Worm (Caenorhabditis elegans) whole organism, early embryonic: ENCODE results near the gene T11G6.2.

Source experiments
- B0310.2 ChIP-seq: sonication (generic microtip); optimal IDR thresholded peaks from 2 replicates; lab custom pipeline; 2016; ENCODE audit warnings: mild to moderate bottlenecking, missing genetic modification characterization, missing compliant biosample characterization
- F13C5.2 ChIP-seq: sonication (generic microtip); optimal IDR thresholded peaks from 2 replicates; lab custom pipeline; 2017; ENCODE audit warnings: mild to moderate bottlenecking, missing genetic modification characterization, inconsistent platforms, missing compliant biosample characterization
- aly-1 ChIP-seq: sonication (generic microtip); optimal IDR thresholded peaks from 2 replicates; lab custom pipeline; 2016; ENCODE audit warnings: missing genetic modification characterization, missing compliant biosample characterization
- ama-1 ChIP-seq: fragments of 150-350 bp; optimal IDR thresholded peaks from 2 replicates; lab custom pipeline; 2014
- ceh-13 ChIP-seq: fragments of 200-800 bp; sonication (Bioruptor generic); optimal IDR thresholded peaks from 2 replicates; lab custom pipeline; 2018; ENCODE audit warnings: mild to moderate bottlenecking, missing genetic modification characterization, missing compliant biosample characterization
- ceh-36 ChIP-seq: sonication (generic microtip); optimal IDR thresholded peaks from 2 replicates; lab custom pipeline; 2016; ENCODE audit warnings: missing genetic modification characterization, inconsistent platforms, missing compliant biosample characterization
- ets-7 ChIP-seq: sonication (generic microtip); optimal IDR thresholded peaks from 2 replicates; lab custom pipeline; 2016; ENCODE audit warnings: missing genotype, missing genetic modification characterization, missing compliant biosample characterization
- flt-1 ChIP-seq: fragments of 200-800 bp; sonication (Bioruptor generic); IDR thresholded peaks from 2 replicates; pipeline ENCODE4 v1.3.6; 2022; ENCODE audit warnings: missing genetic modification characterization, missing compliant biosample characterization
- hmbx-1 ChIP-seq: sonication (generic microtip); optimal IDR thresholded peaks from 2 replicates; lab custom pipeline; 2016; ENCODE audit warnings: mild to moderate bottlenecking, missing genetic modification characterization, missing compliant biosample characterization
- hmg-4 ChIP-seq: fragments of 200-800 bp; sonication (Bioruptor generic); optimal IDR thresholded peaks from 2 replicates; lab custom pipeline; 2018; ENCODE audit warnings: mild to moderate bottlenecking, missing genetic modification characterization, missing compliant biosample characterization
- hnd-1 ChIP-seq: sonication (generic microtip); optimal IDR thresholded peaks from 2 replicates; lab custom pipeline; 2016; ENCODE audit warnings: missing genetic modification characterization, missing compliant biosample characterization
- pes-1 ChIP-seq: fragments of 200-800 bp; sonication (Bioruptor generic); IDR thresholded peaks from 2 replicates; pipeline ENCODE4 v1.3.6; 2022; ENCODE audit warnings: missing genetic modification reagents, missing genetic modification characterization, missing compliant biosample characterization
- scrt-1 ChIP-seq: fragments of 200-800 bp; sonication (Bioruptor generic); IDR thresholded peaks from 2 replicates; pipeline ENCODE4 v1.3.6; 2022; ENCODE audit warnings: missing genetic modification characterization, missing compliant biosample characterization
- sea-1 ChIP-seq: fragments of 200-800 bp; sonication (Bioruptor generic); conservative IDR thresholded peaks from 2 replicates; pipeline ENCODE4 v1.3.6; 2022; ENCODE audit warnings: missing genetic modification characterization, missing compliant biosample characterization
- tbx-11 ChIP-seq: fragments of 200-800 bp; sonication (Bioruptor generic); IDR thresholded peaks from 2 replicates; pipeline ENCODE4 v1.3.6; 2022; ENCODE audit warnings: missing genetic modification characterization, missing compliant biosample characterization
- tbx-37 ChIP-seq: fragments of 200-800 bp; sonication (Bioruptor generic); conservative IDR thresholded peaks from 2 replicates; pipeline ENCODE4 v1.3.6; 2022; ENCODE audit warnings: missing genetic modification reagents, missing genetic modification characterization, missing compliant biosample characterization
- tra-4 ChIP-seq: sonication (generic microtip); optimal IDR thresholded peaks from 2 replicates; lab custom pipeline; 2017; ENCODE audit warnings: missing genetic modification characterization, missing compliant biosample characterization

Gene T11G6.2

DNA sequence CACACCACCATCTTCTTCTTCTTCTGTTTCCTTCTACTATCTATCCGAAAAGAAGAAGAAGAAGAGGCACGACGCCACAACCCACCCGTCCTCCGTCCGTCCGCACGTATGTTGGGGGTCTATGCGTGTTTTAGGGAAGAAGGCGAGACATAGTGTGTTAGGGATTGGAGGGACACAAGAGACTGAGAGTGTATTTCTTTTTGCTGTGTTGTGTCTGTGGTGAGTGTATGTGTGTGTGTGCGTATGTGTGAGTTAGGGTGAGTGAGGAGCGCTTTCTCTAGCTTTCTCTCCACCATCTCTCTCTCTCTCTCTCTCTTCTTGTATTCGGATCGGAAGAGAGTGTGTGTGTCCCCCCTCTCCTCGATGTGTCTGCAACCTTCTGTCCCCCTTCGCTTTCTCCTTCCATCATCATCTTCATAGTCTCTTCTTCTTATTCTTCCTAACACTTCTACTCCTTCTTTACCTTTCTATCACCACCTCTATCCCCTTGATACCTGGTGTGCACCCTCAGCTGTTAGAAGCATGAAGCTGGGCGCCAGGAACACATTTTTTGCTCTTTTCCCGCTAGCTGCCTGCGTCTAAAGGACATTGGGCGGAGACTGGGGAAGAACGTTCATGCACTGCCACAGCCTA, 36.5 kb downstream of the T11G6.2 start:
- no peak for TF ChIP-seq aly-1
- 0 out of 2 replicates have a peak, but pooled peaks have one; percentile 46 for TF ChIP-seq scrt-1 (GFP tag; lab: Robert Waterston, UW)
- TF ChIP-seq pes-1 (GFP tag; lab: Robert Waterston, UW): no peak
- peak; percentile 2; the same call in 1 of the 2 replicates for TF ChIP-seq flt-1
- TF ChIP-seq ets-7 (tag; lab: Kevin White, UChicago): peak; percentile 46
- TF ChIP-seq F13C5.2 (tag; lab: Kevin White, UChicago): peak; percentile 82
- no peak for TF ChIP-seq tra-4 (tag; lab: Kevin White, UChicago)
- peak; percentile 95 for TF ChIP-seq hmg-4
- TF ChIP-seq ceh-13 (GFP tag; lab: Kevin White, UChicago): no peak
- TF ChIP-seq ama-1 (lab: Kevin White, UChicago): peak; percentile 43
- 0 out of 2 replicates have a peak, but pooled peaks have one; percentile 12 for TF ChIP-seq tbx-37 (GFP tag; lab: Robert Waterston, UW)
- TF ChIP-seq sea-1 (GFP tag; lab: Robert Waterston, UW): peak; percentile 49; the same call in 1 of the 2 replicates
- TF ChIP-seq hnd-1 (tag; lab: Kevin White, UChicago): no peak
- no peak; the same call in 1 of the 2 replicates for TF ChIP-seq tbx-11 (GFP tag; lab: Robert Waterston, UW)

DNA sequence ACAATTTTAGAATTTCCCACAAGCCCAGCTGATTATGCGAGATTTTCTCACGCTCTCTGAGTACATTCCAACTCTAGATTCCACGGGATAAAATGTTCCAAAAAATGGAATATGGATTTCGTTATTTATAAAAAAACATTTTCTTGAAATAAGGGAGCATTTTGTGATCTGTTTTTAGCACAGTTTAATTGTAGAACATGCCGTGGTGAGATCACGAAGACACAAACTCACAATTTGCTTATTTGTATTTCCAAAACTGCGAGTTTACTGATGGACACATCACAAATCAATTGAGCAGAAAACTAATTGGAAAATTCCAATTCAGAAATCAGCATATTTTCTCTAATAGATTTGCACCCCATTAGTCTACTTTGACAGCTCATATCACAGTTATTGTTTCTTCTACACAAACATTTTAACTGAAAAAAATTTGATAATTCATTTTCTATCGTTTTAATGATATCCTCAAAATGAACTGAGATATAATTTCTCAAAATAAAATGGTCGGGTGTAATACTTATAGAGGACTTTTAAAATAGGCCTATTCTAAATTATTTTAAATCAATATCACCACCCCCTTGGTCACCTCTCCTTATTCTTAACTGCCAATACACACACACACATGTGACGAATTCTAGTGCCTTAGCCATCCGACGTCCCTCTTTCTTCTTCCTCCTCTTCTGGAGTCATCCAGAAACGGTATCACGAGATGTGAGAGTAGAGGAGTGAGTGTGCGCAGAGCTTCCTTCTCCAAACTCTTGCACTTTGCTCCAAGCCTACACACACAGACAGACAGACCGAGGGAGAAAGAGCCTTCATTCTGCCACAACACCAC, 37.2 kb downstream of the T11G6.2 start:
- TF ChIP-seq ceh-13 (GFP tag; lab: Kevin White, UChicago): no peak
- peak; percentile 46 for TF ChIP-seq aly-1

DNA sequence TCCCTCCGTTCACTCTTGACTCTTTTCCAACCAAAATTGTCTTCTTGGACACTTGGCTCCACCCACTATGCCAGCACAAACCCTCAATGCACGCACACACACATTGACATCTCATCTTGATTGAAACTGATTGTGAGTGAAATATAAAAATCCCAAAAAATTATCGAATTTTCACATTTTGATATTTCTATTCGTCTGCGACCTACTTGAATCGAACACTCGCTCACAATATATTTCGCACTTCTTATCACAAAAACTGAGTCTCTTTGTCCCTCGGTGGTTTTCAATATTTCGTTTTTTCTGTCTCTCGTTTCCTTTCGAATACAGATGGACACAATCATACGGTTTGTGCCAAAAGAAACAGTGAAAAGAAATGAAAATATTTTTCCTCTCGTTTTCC, 38.2 kb downstream of the T11G6.2 start:
- TF ChIP-seq ama-1 (lab: Kevin White, UChicago) (no peak), tra-4 (tag; lab: Kevin White, UChicago) (no peak), ets-7 (tag; lab: Kevin White, UChicago) (no peak), flt-1 (no peak), hmg-4 (no peak)

DNA sequence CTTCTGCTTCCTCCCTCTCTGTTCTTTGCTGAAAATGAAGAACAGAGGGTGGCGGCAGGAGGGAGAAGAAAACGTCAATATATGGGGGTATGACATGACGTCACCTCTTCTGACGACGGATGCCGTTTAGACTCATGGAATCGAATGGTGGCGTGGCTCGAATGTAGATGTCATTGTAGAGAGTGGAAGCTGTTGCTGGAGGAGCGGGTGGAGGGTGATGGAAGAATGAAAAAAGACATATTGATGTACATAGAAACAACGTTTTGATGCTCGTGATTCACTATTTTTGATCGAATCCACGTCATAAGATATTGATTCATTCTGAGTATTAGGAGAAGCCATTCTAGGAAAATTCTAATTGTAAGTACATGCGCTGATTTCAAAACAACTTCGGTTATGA, 39.2 kb downstream of the T11G6.2 start:
- no peak for TF ChIP-seq F13C5.2 (tag; lab: Kevin White, UChicago)
- no peak for TF ChIP-seq ceh-36 (tag; lab: Kevin White, UChicago)
- no peak for TF ChIP-seq hnd-1 (tag; lab: Kevin White, UChicago)
- no peak for TF ChIP-seq ama-1 (lab: Kevin White, UChicago)
- no peak for TF ChIP-seq tbx-37 (GFP tag; lab: Robert Waterston, UW)
- TF ChIP-seq hmg-4: no peak
- no peak for TF ChIP-seq B0310.2 (tag; lab: Kevin White, UChicago)
- TF ChIP-seq scrt-1 (GFP tag; lab: Robert Waterston, UW): no peak
- no peak for TF ChIP-seq sea-1 (GFP tag; lab: Robert Waterston, UW)
- TF ChIP-seq tra-4 (tag; lab: Kevin White, UChicago): no peak
- TF ChIP-seq hmbx-1: no peak
- TF ChIP-seq ets-7 (tag; lab: Kevin White, UChicago): no peak
- no peak for TF ChIP-seq aly-1
- no peak for TF ChIP-seq tbx-11 (GFP tag; lab: Robert Waterston, UW)
- TF ChIP-seq ceh-13 (GFP tag; lab: Kevin White, UChicago): no peak
- TF ChIP-seq pes-1 (GFP tag; lab: Robert Waterston, UW): no peak
- no peak for TF ChIP-seq flt-1

ce11 chrIV:10817030-10817429, 41.3 kb downstream of the T11G6.2 start:
- TF ChIP-seq pes-1 (GFP tag; lab: Robert Waterston, UW) (no peak), flt-1 (no peak; the same call in 1 of the 2 replicates), tbx-11 (GFP tag; lab: Robert Waterston, UW) (no peak), B0310.2 (tag; lab: Kevin White, UChicago) (peak; percentile 0), hmg-4 (peak; percentile 94), scrt-1 (GFP tag; lab: Robert Waterston, UW) (peak; percentile 8; the same call in 1 of the 2 replicates), ceh-13 (GFP tag; lab: Kevin White, UChicago) (no peak), ama-1 (lab: Kevin White, UChicago) (no peak), sea-1 (GFP tag; lab: Robert Waterston, UW) (no peak), hnd-1 (tag; lab: Kevin White, UChicago) (no peak), ets-7 (tag; lab: Kevin White, UChicago) (no peak), ceh-36 (tag; lab: Kevin White, UChicago) (peak; percentile 21), hmbx-1 (no peak), tra-4 (tag; lab: Kevin White, UChicago) (no peak), aly-1 (peak; percentile 68), tbx-37 (GFP tag; lab: Robert Waterston, UW) (no peak), F13C5.2 (tag; lab: Kevin White, UChicago) (peak; percentile 44)

DNA sequence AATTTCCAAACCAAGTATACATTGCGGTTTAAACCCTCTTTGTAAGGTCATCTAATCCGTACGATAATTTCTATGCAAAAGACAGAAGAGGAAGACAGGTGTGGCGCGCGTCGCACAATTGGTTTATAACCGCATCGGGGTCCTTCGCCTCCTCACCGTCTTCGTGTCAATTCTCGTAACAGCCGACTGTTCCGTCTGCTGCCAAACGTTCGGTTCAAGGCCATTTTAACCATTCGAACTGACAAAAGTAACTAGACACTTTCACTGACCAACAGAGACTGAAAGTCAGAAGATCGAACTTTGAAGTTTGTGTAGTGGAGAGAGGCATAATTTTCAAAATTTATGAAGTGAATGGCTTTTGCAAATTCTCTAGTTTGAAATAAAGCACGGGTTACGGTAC, 42.3 kb downstream of the T11G6.2 start:
- TF ChIP-seq hmbx-1 (no peak), tbx-11 (GFP tag; lab: Robert Waterston, UW) (no peak), ets-7 (tag; lab: Kevin White, UChicago) (no peak), scrt-1 (GFP tag; lab: Robert Waterston, UW) (no peak), ceh-36 (tag; lab: Kevin White, UChicago) (no peak), flt-1 (no peak), tra-4 (tag; lab: Kevin White, UChicago) (no peak), sea-1 (GFP tag; lab: Robert Waterston, UW) (no peak)

DNA sequence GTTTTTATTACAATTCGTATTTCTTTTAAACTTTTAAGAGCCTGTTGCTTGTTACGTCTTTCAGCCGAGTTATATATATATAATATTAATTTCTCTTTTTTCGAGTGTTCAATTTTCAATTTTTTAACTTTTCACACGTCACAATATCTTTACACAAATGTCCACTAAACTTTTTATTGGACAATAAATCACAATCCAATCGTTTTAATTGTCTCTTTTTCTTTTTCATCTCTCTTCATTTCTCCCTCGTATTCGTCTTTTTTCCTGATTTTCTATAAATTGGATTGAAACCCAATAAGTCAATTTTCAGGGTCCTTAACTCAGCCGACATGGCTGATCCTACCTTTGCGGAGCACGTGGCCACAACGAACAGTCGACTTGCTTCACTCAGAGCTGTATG, 46.2 kb downstream of the T11G6.2 start, which contains the start of gene miz-1:
Gene miz-1, plus strand, starts transcription at position 301 of the 400 bp plus-strand sequence.
- no peak for TF ChIP-seq ets-7 (tag; lab: Kevin White, UChicago)
- no peak for TF ChIP-seq hmg-4
- no peak for TF ChIP-seq sea-1 (GFP tag; lab: Robert Waterston, UW)
- TF ChIP-seq pes-1 (GFP tag; lab: Robert Waterston, UW): no peak
- TF ChIP-seq flt-1: no peak
- no peak for TF ChIP-seq ama-1 (lab: Kevin White, UChicago)
- TF ChIP-seq tra-4 (tag; lab: Kevin White, UChicago): no peak
- no peak for TF ChIP-seq tbx-11 (GFP tag; lab: Robert Waterston, UW)
- no peak for TF ChIP-seq hnd-1 (tag; lab: Kevin White, UChicago)
- TF ChIP-seq ceh-36 (tag; lab: Kevin White, UChicago): no peak
- TF ChIP-seq scrt-1 (GFP tag; lab: Robert Waterston, UW): no peak
- TF ChIP-seq hmbx-1: no peak
- no peak for TF ChIP-seq tbx-37 (GFP tag; lab: Robert Waterston, UW)
- TF ChIP-seq aly-1: no peak
- no peak for TF ChIP-seq B0310.2 (tag; lab: Kevin White, UChicago)
